Fruit fly (Drosophila melanogaster) S2 (cell line): Measurements from ENCODE around the gene CG12105.

Source experiments
- CG8478 ChIP-seq: fragments of >200 bp; optimal IDR thresholded peaks from 2 replicates; lab custom pipeline; 2018
- CTCF ChIP-seq, 2 experiments: fragments of >200 bp; optimal IDR thresholded peaks; 2 replicates each; lab custom pipeline; 2018

CG12105 gene

dm6 chr3L:1636886-1637285, 21.3 kb upstream of the CG12105 start:
- TF ChIP-seq CTCF (optimal IDR thresholded peaks at IDR 0.05; lab: Kevin White, UChicago), result no peak
- no peak for TF ChIP-seq CG8478 (lab: Kevin White, UChicago)

- TF ChIP-seq CTCF (optimal IDR thresholded peaks at IDR 0.05; lab: Kevin White, UChicago) (no peak), CG8478 (lab: Kevin White, UChicago) (no peak)
These were observed 13.6 kb upstream of the CG12105 start, which contains the start of gene GC for dm6 chr3L:1629064-1629777. Gene GC, minus strand, starts transcription at chr3L:1629301.

- TF ChIP-seq CTCF (optimal IDR thresholded peaks at IDR 0.05; lab: Kevin White, UChicago) (no peak), CG8478 (lab: Kevin White, UChicago) (no peak)
These were observed 12.7 kb upstream of the CG12105 start, which contains the start of gene CG13928 for dm6 chr3L:1628176-1628866. Gene CG13928, minus strand, starts transcription at chr3L:1628377.

dm6 chr3L:1626924-1627323, 11.3 kb upstream of the CG12105 start:
- TF ChIP-seq CTCF (optimal IDR thresholded peaks at IDR 0.05; lab: Kevin White, UChicago), result no peak
- no peak for TF ChIP-seq CG8478 (lab: Kevin White, UChicago)

- no peak for TF ChIP-seq CG8478 (lab: Kevin White, UChicago)
- no peak for TF ChIP-seq CTCF (optimal IDR thresholded peaks at IDR 0.05; lab: Kevin White, UChicago)
These were observed 2.6 kb upstream of the CG12105 start, which contains the start of the genes CG13926, ABCB7 and CG33230 for dm6 chr3L:1618116-1618727. Gene CG13926, minus strand, starts transcription at chr3L:1618158. Gene ABCB7, plus strand, starts transcription at chr3L:1618414. Gene CG33230, plus strand, starts transcription at chr3L:1618414.

dm6 chr3L:1614465-1615084, 1.0 kb downstream of the CG12105 start:
- no peak for TF ChIP-seq CTCF (optimal IDR thresholded peaks at IDR 0.05; lab: Kevin White, UChicago)
- no peak for TF ChIP-seq CG8478 (lab: Kevin White, UChicago)

dm6 chr3L:1609611-1610010, 6.0 kb downstream of the CG12105 start:
- no peak for TF ChIP-seq CTCF (optimal IDR thresholded peaks at IDR 0.05; lab: Kevin White, UChicago)
- TF ChIP-seq CG8478 (lab: Kevin White, UChicago), result no peak

dm6 chr3L:1602833-1603128, 12.8 kb downstream of the CG12105 start, which contains the start of the genes CG18170 and CG33791:
Gene CG18170, plus strand, starts transcription at chr3L:1602954.
Gene CG33791, plus strand, starts transcription at chr3L:1602954.
- TF ChIP-seq CTCF (optimal IDR thresholded peaks at IDR 0.05; lab: Kevin White, UChicago) (no peak), CG8478 (lab: Kevin White, UChicago) (no peak)

dm6 chr3L:1602064-1602832, 13.4 kb downstream of the CG12105 start, which contains the start of gene CG12104:
Gene CG12104, minus strand, starts transcription at chr3L:1602674.
- no peak for TF ChIP-seq CTCF (optimal IDR thresholded peaks at IDR 0.05; lab: Kevin White, UChicago)
- no peak for TF ChIP-seq CG8478 (lab: Kevin White, UChicago)

- TF ChIP-seq CG8478 (lab: Kevin White, UChicago), result no peak
- TF ChIP-seq CTCF (optimal IDR thresholded peaks at IDR 0.05; lab: Kevin White, UChicago), result no peak
These were observed 22.7 kb downstream of the CG12105 start for dm6 chr3L:1592822-1593452.

- TF ChIP-seq CG8478 (lab: Kevin White, UChicago) (no peak), CTCF (optimal IDR thresholded peaks at IDR 0.05; lab: Kevin White, UChicago) (no peak)
These were observed 23.8 kb downstream of the CG12105 start for dm6 chr3L:1591692-1592371.

- no peak for TF ChIP-seq CTCF (optimal IDR thresholded peaks at IDR 0.05; lab: Kevin White, UChicago)
- TF ChIP-seq CG8478 (lab: Kevin White, UChicago), result no peak
These were observed 25.4 kb downstream of the CG12105 start for dm6 chr3L:1590194-1590593.
